Worm (Caenorhabditis elegans) whole organism, L4 larva: ENCODE measurements around the gene F43C11.7.

Experiments used
- D1046.2 ChIP-seq: fragments of 200-800 bp; sonication (Bioruptor generic); IDR thresholded peaks from 2 replicates; pipeline ENCODE4 v1.3.6; 2022; ENCODE audit warnings: missing genetic modification characterization, missing compliant biosample characterization
- F26F4.8 ChIP-seq: fragments of 200-800 bp; sonication (Bioruptor generic); conservative IDR thresholded peaks from 2 replicates; pipeline ENCODE4 v1.3.6; 2022; ENCODE audit warnings: missing genetic modification characterization, missing compliant biosample characterization
- F49E8.2 ChIP-seq: sonication (generic microtip); optimal IDR thresholded peaks from 2 replicates; lab custom pipeline; 2016; ENCODE audit warnings: missing compliant biosample characterization, mild to moderate bottlenecking, missing genetic modification characterization, borderline replicate concordance
- T20F7.1 ChIP-seq: fragments of 200-800 bp; sonication (Bioruptor generic); optimal IDR thresholded peaks from 2 replicates; lab custom pipeline; 2018; ENCODE audit warnings: mild to moderate bottlenecking, missing genetic modification characterization, missing compliant biosample characterization
- T26A8.4 ChIP-seq: fragments of 200-800 bp; sonication (Bioruptor generic); IDR thresholded peaks from 2 replicates; pipeline ENCODE4 v1.3.6; 2022; ENCODE audit warnings: missing genetic modification characterization, missing compliant biosample characterization
- Y105C5A.15 ChIP-seq: fragments of 200-800 bp; sonication (Bioruptor generic); IDR thresholded peaks from 2 replicates; pipeline ENCODE4 v1.3.6; 2022; ENCODE audit warnings: missing genetic modification characterization, missing compliant biosample characterization
- Y75B8A.6 ChIP-seq: fragments of 200-800 bp; sonication (Bioruptor generic); IDR thresholded peaks from 2 replicates; pipeline ENCODE4 v1.3.6; 2022; ENCODE audit warnings: missing genetic modification reagents, missing genetic modification characterization, missing compliant biosample characterization
- ZK337.2 ChIP-seq: fragments of 200-800 bp; sonication (Bioruptor generic); IDR thresholded peaks from 2 replicates; pipeline ENCODE4 v1.3.6; 2022; ENCODE audit warnings: missing genetic modification reagents, missing genetic modification characterization, missing compliant biosample characterization
- ama-1 ChIP-seq: fragments of 150-350 bp; optimal IDR thresholded peaks from 2 replicates; lab custom pipeline; 2014; ENCODE audit warnings: inconsistent platforms, mixed read lengths
- attf-4 ChIP-seq: sonication (generic microtip); optimal IDR thresholded peaks from 3 replicates; lab custom pipeline; 2017; ENCODE audit warnings: missing biosample characterization, missing genetic modification characterization
- ceh-20 ChIP-seq: fragments of 200-800 bp; sonication (Bioruptor generic); IDR thresholded peaks from 2 replicates; pipeline ENCODE4 v1.3.6; 2022; ENCODE audit warnings: missing genetic modification reagents, missing genetic modification characterization, missing compliant biosample characterization
- ceh-28 ChIP-seq: fragments of 150-350 bp; optimal IDR thresholded peaks from 2 replicates; lab custom pipeline; 2014; ENCODE audit warnings: missing biosample characterization, missing genetic modification reagents, missing genetic modification characterization
- ceh-44 ChIP-seq: fragments of 200-800 bp; sonication (Bioruptor generic); IDR thresholded peaks from 2 replicates; pipeline ENCODE4 v1.3.6; 2022; ENCODE audit warnings: missing genetic modification reagents, missing genetic modification characterization, missing compliant biosample characterization
- ceh-62 ChIP-seq: sonication (generic microtip); optimal IDR thresholded peaks from 2 replicates; lab custom pipeline; 2017; ENCODE audit warnings: missing biosample characterization, missing genetic modification characterization
- cey-2 ChIP-seq: sonication (generic microtip); optimal IDR thresholded peaks from 3 replicates; lab custom pipeline; 2017; ENCODE audit warnings: missing genetic modification characterization, mild to moderate bottlenecking, missing compliant biosample characterization, antibody characterized with exemption, borderline replicate concordance; ENCODE audit not compliant: insufficient read depth
- ctbp-1 ChIP-seq: fragments of 200-800 bp; sonication (Bioruptor generic); IDR thresholded peaks from 2 replicates; pipeline ENCODE4 v1.3.6; 2022; ENCODE audit warnings: missing genetic modification reagents, missing genetic modification characterization, missing compliant biosample characterization
- daf-12 ChIP-seq: fragments of 150-350 bp; optimal IDR thresholded peaks from 2 replicates; lab custom pipeline; 2014; ENCODE audit warnings: missing biosample characterization, missing genetic modification reagents, missing genetic modification characterization
- daf-19 ChIP-seq: fragments of 200-800 bp; sonication (Bioruptor generic); conservative IDR thresholded peaks from 2 replicates; pipeline ENCODE4 v1.3.6; 2022; ENCODE audit warnings: missing genetic modification characterization, missing compliant biosample characterization
- dmd-6 ChIP-seq: fragments of 200-800 bp; sonication (Bioruptor generic); IDR thresholded peaks from 2 replicates; pipeline ENCODE4 v1.3.6; 2022; ENCODE audit warnings: missing genetic modification reagents, missing genetic modification characterization, missing compliant biosample characterization
- dmd-8 ChIP-seq: fragments of 200-800 bp; sonication (Bioruptor generic); IDR thresholded peaks from 2 replicates; pipeline ENCODE4 v1.3.6; 2022; ENCODE audit warnings: missing genetic modification characterization, missing compliant biosample characterization
- dpl-1 ChIP-seq: fragments of 150-350 bp; optimal IDR thresholded peaks from 2 replicates; lab custom pipeline; 2014; ENCODE audit warnings: missing biosample characterization, missing genetic modification reagents, missing genetic modification characterization
- duxl-1 ChIP-seq: sonication (generic microtip); optimal IDR thresholded peaks from 2 replicates; lab custom pipeline; 2016; ENCODE audit warnings: mild to moderate bottlenecking, missing genetic modification characterization, moderate library complexity, missing compliant biosample characterization; ENCODE audit not compliant: poor library complexity
- dve-1 ChIP-seq: sonication (generic microtip); optimal IDR thresholded peaks from 2 replicates; lab custom pipeline; 2017; ENCODE audit warnings: antibody characterized with exemption, mild to moderate bottlenecking, missing genetic modification characterization, missing compliant biosample characterization; ENCODE audit not compliant: insufficient read depth
- egl-27 ChIP-seq: sonication (generic microtip); optimal IDR thresholded peaks from 3 replicates; lab custom pipeline; 2017; ENCODE audit warnings: missing biosample characterization, missing genetic modification reagents, missing genetic modification characterization
- egl-43 ChIP-seq: fragments of 200-800 bp; sonication (Bioruptor generic); IDR thresholded peaks from 2 replicates; pipeline ENCODE4 v1.3.6; 2022; ENCODE audit warnings: missing genetic modification reagents, missing genetic modification characterization, missing compliant biosample characterization
- fkh-10 ChIP-seq: fragments of 150-350 bp; optimal IDR thresholded peaks from 2 replicates; lab custom pipeline; 2014; ENCODE audit warnings: missing biosample characterization, missing genetic modification reagents, missing genetic modification characterization
- fos-1 ChIP-seq: fragments of 150-350 bp; optimal IDR thresholded peaks from 2 replicates; lab custom pipeline; 2014; ENCODE audit warnings: missing biosample characterization, missing genetic modification characterization
- jun-1 ChIP-seq: fragments of 150-350 bp; optimal IDR thresholded peaks from 2 replicates; lab custom pipeline; 2014; ENCODE audit warnings: missing biosample characterization, missing genetic modification reagents, missing genetic modification characterization
- lim-7 ChIP-seq: fragments of 200-800 bp; sonication (Bioruptor generic); IDR thresholded peaks from 2 replicates; pipeline ENCODE4 v1.3.6; 2022; ENCODE audit warnings: missing genetic modification characterization, missing compliant biosample characterization
- lin-13 ChIP-seq: fragments of 150-350 bp; optimal IDR thresholded peaks from 2 replicates; lab custom pipeline; 2014; ENCODE audit warnings: missing biosample characterization, missing genetic modification reagents, missing genetic modification characterization
- lin-15B ChIP-seq: fragments of 150-350 bp; sonication (generic microtip); optimal IDR thresholded peaks from 3 replicates; lab custom pipeline; 2014; ENCODE audit warnings: missing biosample characterization, missing genetic modification characterization
- lir-3 ChIP-seq: sonication (generic microtip); optimal IDR thresholded peaks from 2 replicates; lab custom pipeline; 2016; ENCODE audit warnings: mild to moderate bottlenecking, missing genetic modification characterization, missing compliant biosample characterization
- lsy-2 ChIP-seq, 2 experiments: fragments of 150-350 bp in 1 of 2; sonication (generic microtip) in 1 of 2; optimal IDR thresholded peaks; 2 replicates each; lab custom pipeline; 2014 to 2017; ENCODE audit warnings: missing biosample characterization in 2 of 2, missing genetic modification characterization in 2 of 2
- madf-9 ChIP-seq: fragments of 200-800 bp; sonication (Bioruptor generic); conservative IDR thresholded peaks from 2 replicates; pipeline ENCODE4 v1.3.6; 2022; ENCODE audit warnings: missing genetic modification reagents, missing genetic modification characterization, missing compliant biosample characterization
- mdt-29 ChIP-seq: fragments of 200-800 bp; sonication (Bioruptor generic); IDR thresholded peaks from 2 replicates; pipeline ENCODE4 v1.3.6; 2022; ENCODE audit warnings: missing genetic modification reagents, missing genetic modification characterization, missing compliant biosample characterization
- mxl-2 ChIP-seq: fragments of 200-800 bp; sonication (Bioruptor generic); conservative IDR thresholded peaks from 2 replicates; pipeline ENCODE4 v1.3.6; 2022; ENCODE audit warnings: missing genetic modification reagents, missing genetic modification characterization, missing compliant biosample characterization
- nhr-28 ChIP-seq: fragments of 150-350 bp; optimal IDR thresholded peaks from 2 replicates; lab custom pipeline; 2014; ENCODE audit warnings: missing biosample characterization, missing genetic modification characterization
- nhr-41 ChIP-seq: fragments of 200-800 bp; sonication (Bioruptor generic); IDR thresholded peaks from 2 replicates; pipeline ENCODE4 v1.3.6; 2022; ENCODE audit warnings: missing genetic modification reagents, missing genetic modification characterization, missing compliant biosample characterization
- nhr-6 ChIP-seq: fragments of 150-350 bp; optimal IDR thresholded peaks from 2 replicates; lab custom pipeline; 2014; ENCODE audit warnings: missing biosample characterization, missing genetic modification characterization
- nhr-76 ChIP-seq: fragments of 150-350 bp; optimal IDR thresholded peaks from 2 replicates; lab custom pipeline; 2014; ENCODE audit warnings: missing biosample characterization, missing genetic modification characterization
- pqm-1 ChIP-seq: sonication (generic microtip); optimal IDR thresholded peaks from 2 replicates; lab custom pipeline; 2017; ENCODE audit warnings: missing biosample characterization, missing genetic modification characterization
- rbr-2 ChIP-seq: sonication (generic microtip); optimal IDR thresholded peaks from 2 replicates; lab custom pipeline; 2016; ENCODE audit warnings: missing genotype, missing genetic modification characterization, missing compliant biosample characterization
- saeg-2 ChIP-seq: fragments of 200-800 bp; sonication (Bioruptor generic); IDR thresholded peaks from 2 replicates; pipeline ENCODE4 v1.3.6; 2022; ENCODE audit warnings: missing genetic modification reagents, missing genetic modification characterization, missing compliant biosample characterization
- sdz-12 ChIP-seq: fragments of 200-800 bp; sonication (Bioruptor generic); optimal IDR thresholded peaks from 2 replicates; lab custom pipeline; 2018; ENCODE audit warnings: mild to moderate bottlenecking, missing genetic modification characterization, missing compliant biosample characterization
- spr-3 ChIP-seq: fragments of 200-800 bp; sonication (Bioruptor generic); optimal IDR thresholded peaks from 2 replicates; lab custom pipeline; 2018; ENCODE audit warnings: mild to moderate bottlenecking, missing genetic modification characterization, missing compliant biosample characterization
- tra-1 ChIP-seq: fragments of 200-800 bp; sonication (Bioruptor generic); IDR thresholded peaks from 2 replicates; pipeline ENCODE4 v1.3.6; 2022; ENCODE audit warnings: missing genetic modification reagents, missing genetic modification characterization, missing compliant biosample characterization
- unc-39 ChIP-seq: sonication (generic microtip); optimal IDR thresholded peaks from 2 replicates; lab custom pipeline; 2017; ENCODE audit warnings: missing biosample characterization, missing genetic modification characterization
- unc-62 ChIP-seq, 3 experiments: fragments of 150-350 bp in 1 of 3; sonication (generic microtip); optimal IDR thresholded peaks in 2 of 3; peaks in 1 of 3; 1 replicate in 1 of 3; 2 replicates in 2 of 3; lab custom pipeline; 2014 to 2017; ENCODE audit warnings: missing biosample characterization in 3 of 3, missing genetic modification characterization in 3 of 3, missing genetic modification reagents in 3 of 3, missing genotype in 1 of 3
- zag-1 ChIP-seq: fragments of 150-350 bp; optimal IDR thresholded peaks from 2 replicates; lab custom pipeline; 2014; ENCODE audit warnings: missing biosample characterization, missing genetic modification characterization
- zip-11 ChIP-seq: fragments of 200-800 bp; sonication (Bioruptor generic); IDR thresholded peaks from 2 replicates; pipeline ENCODE4 v1.3.6; 2022; ENCODE audit warnings: missing genetic modification characterization, missing compliant biosample characterization
- ztf-7 ChIP-seq: fragments of 150-350 bp; optimal IDR thresholded peaks from 2 replicates; lab custom pipeline; 2014; ENCODE audit warnings: missing biosample characterization, missing genetic modification characterization

The F43C11.7 gene

DNA sequence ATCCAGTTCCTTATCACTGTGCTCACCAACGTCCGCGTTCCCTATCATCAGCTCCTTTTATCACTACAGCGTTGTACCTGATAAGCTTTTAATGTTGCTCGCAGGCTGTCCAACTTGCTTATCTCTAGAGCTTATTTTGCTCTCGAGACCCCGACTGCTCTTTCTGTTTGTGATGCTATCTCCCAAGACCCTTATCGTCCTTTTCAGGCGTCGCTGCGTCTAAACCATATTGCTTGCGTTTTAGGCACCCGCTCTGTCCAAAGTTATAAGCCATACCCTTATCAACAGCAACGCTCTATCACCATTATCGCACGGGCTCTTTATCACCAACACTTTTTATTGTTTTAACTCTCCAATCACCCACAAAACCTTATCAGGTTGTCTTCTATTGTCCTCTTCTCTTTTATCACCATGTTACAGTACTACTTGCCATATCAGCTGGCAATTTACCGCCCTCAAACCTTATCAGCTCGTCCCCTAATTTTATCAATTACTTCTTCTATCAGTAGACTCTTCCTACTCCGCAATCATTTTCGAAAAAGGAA, 42.8 kb downstream of the F43C11.7 start (continued):
- 0 out of 2 replicates have a peak, but pooled peaks have one; percentile 31 for TF ChIP-seq ZK337.2 (GFP tag; lab: Robert Waterston, UW)
- TF ChIP-seq duxl-1: peak; percentile 77
- no peak for TF ChIP-seq ceh-44 (GFP tag; lab: Robert Waterston, UW)
- peak; percentile 81 for TF ChIP-seq T20F7.1 (GFP tag; lab: Kevin White, UChicago)
- no peak for TF ChIP-seq F26F4.8 (GFP tag; lab: Robert Waterston, UW)
- TF ChIP-seq madf-9: 0 out of 2 replicates have a peak, but pooled peaks have one; percentile 7
- TF ChIP-seq nhr-76: no peak
- TF ChIP-seq egl-27 (tag; lab: Kevin White, UChicago): no peak
- TF ChIP-seq lsy-2 (tag; optimal IDR thresholded peaks at IDR 0.05; lab: Kevin White, UChicago): peak; percentile 89 to 94
- no peak for TF ChIP-seq lim-7 (GFP tag; lab: Robert Waterston, UW)
- TF ChIP-seq jun-1: peak; percentile 95
- TF ChIP-seq fkh-10 (GFP tag; lab: Kevin White, UChicago): no peak
- peak; percentile 84; the same call in 1 of the 2 replicates for TF ChIP-seq ceh-20 (GFP tag; lab: Robert Waterston, UW)
- TF ChIP-seq D1046.2 (GFP tag; lab: Robert Waterston, UW): no peak
- no peak; the same call in 1 of the 2 replicates for TF ChIP-seq dmd-8 (GFP tag; lab: Robert Waterston, UW)
- no peak for TF ChIP-seq sdz-12 (GFP tag; lab: Kevin White, UChicago)
- no peak for TF ChIP-seq lir-3 (tag; lab: Kevin White, UChicago)
- no peak for TF ChIP-seq mxl-2 (GFP tag; lab: Robert Waterston, UW)
- peak; percentile 96 for TF ChIP-seq dmd-6 (GFP tag; lab: Robert Waterston, UW)
- TF ChIP-seq ama-1 (lab: Kevin White, UChicago): no peak
- TF ChIP-seq Y75B8A.6 (GFP tag; lab: Robert Waterston, UW): peak; percentile 58; the same call in 1 of the 2 replicates
- peak; percentile 35 for TF ChIP-seq dpl-1 (GFP tag; lab: Kevin White, UChicago)
- peak; percentile 55; the same call in 1 of the 2 replicates for TF ChIP-seq T26A8.4 (GFP tag; lab: Robert Waterston, UW)
- TF ChIP-seq fos-1 (tag; lab: Kevin White, UChicago): peak; percentile 88
- no peak for TF ChIP-seq daf-12 (tag; lab: Kevin White, UChicago)
- TF ChIP-seq ctbp-1: no peak
- no peak for TF ChIP-seq lin-15B (tag; lab: Kevin White, UChicago)
- peak in 1 of 2 experiments; percentile 74 for TF ChIP-seq unc-62 (GFP tag; optimal IDR thresholded peaks at IDR 0.05 in 1 of 2; lab: Kevin White, UChicago)
- no peak for TF ChIP-seq unc-62 (tag; optimal IDR thresholded peaks at IDR 0.05; lab: Kevin White, UChicago)
- peak; percentile 93 for TF ChIP-seq nhr-41 (GFP tag; lab: Robert Waterston, UW)
- no peak for TF ChIP-seq ceh-28 (tag; lab: Kevin White, UChicago)
- no peak for TF ChIP-seq F49E8.2 (tag; lab: Kevin White, UChicago)
- TF ChIP-seq nhr-6 (tag; lab: Kevin White, UChicago): peak; percentile 51
- peak; percentile 100 for TF ChIP-seq pqm-1 (tag; lab: Kevin White, UChicago)
- no peak for TF ChIP-seq zag-1
- TF ChIP-seq nhr-28 (tag; lab: Kevin White, UChicago): peak; percentile 95
- TF ChIP-seq lin-13 (GFP tag; lab: Kevin White, UChicago): peak; percentile 27
- no peak for TF ChIP-seq Y105C5A.15 (GFP tag; lab: Robert Waterston, UW)
- no peak for TF ChIP-seq attf-4 (tag; lab: Kevin White, UChicago)
- no peak for TF ChIP-seq daf-19 (GFP tag; lab: Robert Waterston, UW)
- TF ChIP-seq cey-2 (tag; lab: Kevin White, UChicago): peak; percentile 93
- TF ChIP-seq zip-11: no peak
- TF ChIP-seq dve-1 (tag; lab: Kevin White, UChicago): peak; percentile 91
- peak; percentile 51; the same call in 1 of the 2 replicates for TF ChIP-seq mdt-29 (GFP tag; lab: Robert Waterston, UW)
- no peak for TF ChIP-seq rbr-2 (tag; lab: Kevin White, UChicago)
- peak; percentile 98 for TF ChIP-seq tra-1 (GFP tag; lab: Robert Waterston, UW)
- TF ChIP-seq egl-43 (GFP tag; lab: Robert Waterston, UW): no peak
- TF ChIP-seq ceh-62 (tag; lab: Kevin White, UChicago): no peak
- TF ChIP-seq spr-3 (GFP tag; lab: Kevin White, UChicago): no peak
- TF ChIP-seq saeg-2: peak; percentile 77; the same call in 1 of the 2 replicates
- TF ChIP-seq ztf-7 (tag; lab: Kevin White, UChicago): no peak
- no peak for TF ChIP-seq unc-39 (tag; lab: Kevin White, UChicago)
